Worm (Caenorhabditis elegans) whole organism, L4/young adult: Measurements from ENCODE around the gene Y104H12D.2.

Source experiments
- W03F9.2 ChIP-seq: fragments of 150-350 bp; optimal IDR thresholded peaks from 2 replicates; lab custom pipeline; 2014; ENCODE audit warnings: missing biosample characterization, missing genetic modification characterization
- him-1 ChIP-seq: sonication (generic microtip); optimal IDR thresholded peaks from 2 replicates; lab custom pipeline; 2016; ENCODE audit warnings: missing genotype, missing genetic modification reagents, missing genetic modification characterization, missing compliant biosample characterization

DNA sequence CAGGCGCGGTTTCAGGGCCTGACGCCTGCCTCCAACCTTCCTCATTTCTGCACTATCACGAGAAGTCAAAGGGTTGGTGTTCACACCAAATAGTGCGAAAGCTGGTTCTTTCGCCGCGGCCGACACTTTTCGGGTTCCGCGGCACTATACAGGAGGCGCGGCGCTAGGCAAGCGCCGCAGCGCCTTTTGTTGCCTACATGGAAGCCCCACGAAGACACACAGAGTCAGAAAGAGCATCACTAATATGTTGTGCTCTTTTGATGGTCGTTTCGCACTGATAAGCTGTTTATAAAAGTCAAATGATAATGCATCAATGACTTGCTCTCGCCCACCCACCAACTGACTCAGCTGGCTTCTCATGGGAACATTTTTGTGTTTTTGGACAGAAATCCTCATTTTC lies 34.1 kb downstream of the Y104H12D.2 start:
- TF ChIP-seq W03F9.2 (tag; lab: Kevin White, UChicago) (no peak), him-1 (no peak)
